Worm (Caenorhabditis elegans) whole organism, L2 larva: ENCODE measurements around the gene M28.9.
A peak's percentile ranks its signal among the peaks of the same experiment; 100 is the strongest.

ENCODE experiments used
- C34F6.9 ChIP-seq: fragments of 150-350 bp; optimal IDR thresholded peaks from 2 replicates; lab custom pipeline; 2014; ENCODE audit warnings: missing biosample characterization, missing genetic modification characterization
- F13H6.1 ChIP-seq: sonication (generic microtip); optimal IDR thresholded peaks from 2 replicates; lab custom pipeline; 2016; ENCODE audit warnings: missing genetic modification characterization, missing compliant biosample characterization
- Y55F3AM.14 ChIP-seq: fragments of 200-800 bp; sonication (Bioruptor generic); optimal IDR thresholded peaks from 2 replicates; lab custom pipeline; 2018; ENCODE audit warnings: mild to moderate bottlenecking, missing genetic modification characterization, missing compliant biosample characterization
- ZK546.5 ChIP-seq: sonication (generic microtip); optimal IDR thresholded peaks from 2 replicates; lab custom pipeline; 2017; ENCODE audit warnings: missing biosample characterization, missing genetic modification characterization
- alr-1 ChIP-seq: fragments of 150-350 bp; optimal IDR thresholded peaks from 2 replicates; lab custom pipeline; 2014; ENCODE audit warnings: missing biosample characterization, missing genetic modification characterization
- ama-1 ChIP-seq: fragments of 150-350 bp; optimal IDR thresholded peaks from 2 replicates; lab custom pipeline; 2018; ENCODE audit warnings: inconsistent platforms
- blmp-1 ChIP-seq: sonication (generic microtip); optimal IDR thresholded peaks from 2 replicates; lab custom pipeline; 2017; ENCODE audit warnings: missing genetic modification characterization, mild to moderate bottlenecking, missing compliant biosample characterization, antibody characterized with exemption, moderate library complexity; ENCODE audit not compliant: insufficient read depth
- ceh-82 ChIP-seq: fragments of 150-350 bp; optimal IDR thresholded peaks from 2 replicates; lab custom pipeline; 2014; ENCODE audit warnings: missing biosample characterization, missing genetic modification characterization
- crh-2 ChIP-seq: sonication (generic microtip); optimal IDR thresholded peaks from 2 replicates; lab custom pipeline; 2017; ENCODE audit warnings: missing biosample characterization, missing genetic modification characterization
- egl-27 ChIP-seq: sonication (generic microtip); optimal IDR thresholded peaks from 3 replicates; lab custom pipeline; 2017; ENCODE audit warnings: missing biosample characterization, missing genetic modification reagents, missing genetic modification characterization
- elt-3 ChIP-seq: sonication (generic microtip); optimal IDR thresholded peaks from 2 replicates; lab custom pipeline; 2017; ENCODE audit warnings: missing biosample characterization, missing genetic modification characterization
- fos-1 ChIP-seq: fragments of 150-350 bp; optimal IDR thresholded peaks from 2 replicates; lab custom pipeline; 2014; ENCODE audit warnings: missing biosample characterization, missing genetic modification characterization
- gmeb-1 ChIP-seq: fragments of 150-350 bp; optimal IDR thresholded peaks from 2 replicates; lab custom pipeline; 2014; ENCODE audit warnings: missing biosample characterization, missing genetic modification characterization
- lin-13 ChIP-seq: fragments of 150-350 bp; optimal IDR thresholded peaks from 2 replicates; lab custom pipeline; 2014; ENCODE audit warnings: missing biosample characterization, missing genetic modification reagents, missing genetic modification characterization
- lin-39 ChIP-seq: fragments of 150-350 bp; optimal IDR thresholded peaks from 2 replicates; lab custom pipeline; 2014; ENCODE audit warnings: missing biosample characterization, missing genetic modification reagents, missing genetic modification characterization
- lsy-2 ChIP-seq, 2 experiments: fragments of 150-350 bp in 1 of 2; sonication (generic microtip) in 1 of 2; optimal IDR thresholded peaks; 2 replicates each; lab custom pipeline; 2014 to 2017; ENCODE audit warnings: missing biosample characterization in 2 of 2, missing genetic modification characterization in 2 of 2
- mab-5 ChIP-seq: fragments of 150-350 bp; optimal IDR thresholded peaks from 2 replicates; lab custom pipeline; 2014; ENCODE audit warnings: missing biosample characterization, missing genetic modification characterization
- nhr-10 ChIP-seq: sonication (generic microtip); optimal IDR thresholded peaks from 2 replicates; lab custom pipeline; 2017; ENCODE audit warnings: missing biosample characterization, missing genetic modification characterization
- nhr-12 ChIP-seq: fragments of 150-350 bp; optimal IDR thresholded peaks from 2 replicates; lab custom pipeline; 2014; ENCODE audit warnings: missing biosample characterization, missing genetic modification characterization
- nhr-129 ChIP-seq: fragments of 150-350 bp; optimal IDR thresholded peaks from 2 replicates; lab custom pipeline; 2014; ENCODE audit warnings: missing biosample characterization, missing genetic modification characterization
- nhr-25 ChIP-seq: fragments of 150-350 bp; sonication (generic microtip); optimal IDR thresholded peaks from 3 replicates; lab custom pipeline; 2014; ENCODE audit warnings: missing biosample characterization, missing genetic modification characterization
- nhr-77 ChIP-seq: fragments of 150-350 bp; optimal IDR thresholded peaks from 2 replicates; lab custom pipeline; 2014; ENCODE audit warnings: missing biosample characterization, missing genetic modification characterization
- peb-1 ChIP-seq: fragments of 150-350 bp; optimal IDR thresholded peaks from 2 replicates; lab custom pipeline; 2014; ENCODE audit warnings: missing biosample characterization, missing genetic modification characterization
- sem-4 ChIP-seq: fragments of 150-350 bp; optimal IDR thresholded peaks from 2 replicates; lab custom pipeline; 2014; ENCODE audit warnings: missing biosample characterization, missing genetic modification reagents, missing genetic modification characterization
- skn-1 ChIP-seq: sonication (generic microtip); optimal IDR thresholded peaks from 2 replicates; lab custom pipeline; 2017; ENCODE audit warnings: missing biosample characterization, missing genetic modification characterization
- sma-3 ChIP-seq: sonication (generic microtip); optimal IDR thresholded peaks from 2 replicates; lab custom pipeline; 2016; ENCODE audit warnings: missing genetic modification reagents, missing genetic modification characterization, missing compliant biosample characterization
- sma-9 ChIP-seq, 2 experiments: fragments of 150-350 bp in 1 of 2; sonication (generic microtip) in 1 of 2; optimal IDR thresholded peaks; 2 replicates each; lab custom pipeline; 2014 to 2016; ENCODE audit warnings: missing genetic modification characterization in 2 of 2, mild to moderate bottlenecking in 1 of 2, missing biosample characterization in 1 of 2, missing compliant biosample characterization in 1 of 2, missing genetic modification reagents in 1 of 2, moderate library complexity in 1 of 2
- snpc-4 ChIP-seq: fragments of 150-350 bp; optimal IDR thresholded peaks from 2 replicates; lab custom pipeline; 2014; ENCODE audit warnings: missing biosample characterization, missing genetic modification characterization
- unc-39 ChIP-seq: fragments of 150-350 bp; optimal IDR thresholded peaks from 2 replicates; lab custom pipeline; 2014; ENCODE audit warnings: missing biosample characterization, missing genetic modification characterization
- unc-62 ChIP-seq: fragments of 150-350 bp; optimal IDR thresholded peaks from 2 replicates; lab custom pipeline; 2014; ENCODE audit warnings: missing biosample characterization, missing genetic modification reagents, missing genetic modification characterization
- zag-1 ChIP-seq: fragments of 150-350 bp; optimal IDR thresholded peaks from 2 replicates; lab custom pipeline; 2014; ENCODE audit warnings: missing biosample characterization, missing genetic modification characterization
- ztf-11 ChIP-seq: sonication (generic microtip); optimal IDR thresholded peaks from 2 replicates; lab custom pipeline; 2017; ENCODE audit warnings: missing biosample characterization, missing genetic modification characterization
- ztf-4 ChIP-seq: fragments of 150-350 bp; optimal IDR thresholded peaks from 2 replicates; lab custom pipeline; 2014; ENCODE audit warnings: missing biosample characterization, missing genetic modification characterization

The M28.9 gene

ce11 chrII:10639110-10639509, at the start of gene M28.9:
Gene M28.9 (plus strand): TSS chrII:10639410.
- TF ChIP-seq alr-1 (tag; lab: Kevin White, UChicago) (no peak), mab-5 (tag; lab: Kevin White, UChicago) (no peak)
- TF ChIP-seq, all 48 proteins: peak for 0

DNA sequence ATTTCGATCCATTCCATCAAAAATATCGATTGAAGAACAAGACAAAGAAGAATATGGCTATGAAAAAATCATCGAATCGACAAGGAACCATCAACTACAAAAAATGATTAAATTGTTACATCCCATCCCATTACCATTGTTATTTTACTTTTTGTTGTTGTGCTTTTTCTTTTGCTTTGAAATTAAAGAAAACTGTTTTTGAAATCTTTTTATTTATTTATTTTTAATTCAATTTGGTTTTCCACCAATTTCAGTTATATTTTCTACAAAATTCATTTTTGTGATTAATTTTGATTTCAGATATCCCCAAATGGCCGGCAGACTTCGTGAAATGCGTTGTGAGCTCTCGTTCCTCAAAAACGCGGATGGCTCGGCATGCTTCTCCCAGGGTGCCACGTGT, 46.8 kb upstream of the M28.9 start, which contains the start of gene crn-5:
Gene crn-5, plus strand, starts transcription at position 301 of the 400 bp plus-strand sequence.
- TF ChIP-seq unc-39 (tag; lab: Kevin White, UChicago) (no peak), alr-1 (tag; lab: Kevin White, UChicago) (no peak), nhr-25 (no peak)

ce11 chrII:10594312-10594711, 44.9 kb upstream of the M28.9 start:
- no peak for TF ChIP-seq nhr-129
- TF ChIP-seq ztf-4 = no peak
- TF ChIP-seq peb-1 = no peak
- no peak for TF ChIP-seq sma-9 (GFP tag; optimal IDR thresholded peaks at IDR 0.05; lab: Kevin White, UChicago)
- TF ChIP-seq sma-9 (tag; optimal IDR thresholded peaks at IDR 0.05; lab: Kevin White, UChicago) = no peak
- no peak for TF ChIP-seq gmeb-1 (tag; lab: Kevin White, UChicago)
- no peak for TF ChIP-seq nhr-77 (tag; lab: Kevin White, UChicago)
- no peak for TF ChIP-seq sma-3 (GFP tag; lab: Kevin White, UChicago)
- no peak for TF ChIP-seq blmp-1 (tag; lab: Kevin White, UChicago)
- no peak for TF ChIP-seq nhr-12 (tag; lab: Kevin White, UChicago)
- TF ChIP-seq lin-13 (GFP tag; lab: Kevin White, UChicago) = no peak
- no peak for TF ChIP-seq lsy-2 (tag; optimal IDR thresholded peaks at IDR 0.05; lab: Kevin White, UChicago)
- TF ChIP-seq crh-2 (tag; lab: Kevin White, UChicago) = no peak
- no peak for TF ChIP-seq F13H6.1 (tag; lab: Kevin White, UChicago)

ce11 chrII:10594758-10595157, 44.5 kb upstream of the M28.9 start, which contains the start of gene C14A4.6:
Gene C14A4.6 (minus strand): TSS chrII:10594776.
- TF ChIP-seq ztf-11 (tag; lab: Kevin White, UChicago) (no peak), fos-1 (tag; lab: Kevin White, UChicago) (peak; percentile 74), crh-2 (tag; lab: Kevin White, UChicago) (peak; percentile 54), peb-1 (no peak), snpc-4 (tag; lab: Kevin White, UChicago) (no peak), ceh-82 (tag; lab: Kevin White, UChicago) (no peak), ZK546.5 (tag; lab: Kevin White, UChicago) (no peak), gmeb-1 (tag; lab: Kevin White, UChicago) (no peak), alr-1 (tag; lab: Kevin White, UChicago) (no peak), unc-62 (GFP tag; lab: Kevin White, UChicago) (no peak)
- TF ChIP-seq, all 48 proteins: peak for 2

ce11 chrII:10596462-10596861, 42.7 kb upstream of the M28.9 start, which contains the start of gene C14A4.7:
Gene C14A4.7 (minus strand): TSS chrII:10596562.
- TF ChIP-seq Y55F3AM.14 (GFP tag; lab: Kevin White, UChicago) (no peak), C34F6.9 (tag; lab: Kevin White, UChicago) (no peak), ama-1 (no peak), elt-3 (tag; lab: Kevin White, UChicago) (no peak), fos-1 (tag; lab: Kevin White, UChicago) (peak; percentile 37)

- TF ChIP-seq elt-3 (tag; lab: Kevin White, UChicago) = no peak
- no peak for TF ChIP-seq nhr-10 (tag; lab: Kevin White, UChicago)
- TF ChIP-seq snpc-4 (tag; lab: Kevin White, UChicago) = no peak
- no peak for TF ChIP-seq gmeb-1 (tag; lab: Kevin White, UChicago)
- TF ChIP-seq zag-1 (tag; lab: Kevin White, UChicago) = no peak
- no peak for TF ChIP-seq mab-5 (tag; lab: Kevin White, UChicago)
- no peak for TF ChIP-seq skn-1 (tag; lab: Kevin White, UChicago)
- TF ChIP-seq egl-27 (tag; lab: Kevin White, UChicago) = no peak
- TF ChIP-seq ZK546.5 (tag; lab: Kevin White, UChicago) = no peak
- no peak for TF ChIP-seq nhr-25
- TF ChIP-seq lin-39 (tag; lab: Kevin White, UChicago) = no peak
- no peak for TF ChIP-seq lsy-2 (tag; optimal IDR thresholded peaks at IDR 0.05; lab: Kevin White, UChicago)
- no peak for TF ChIP-seq blmp-1 (tag; lab: Kevin White, UChicago)
- TF ChIP-seq sem-4 (tag; lab: Kevin White, UChicago) = no peak
Observed at ce11 chrII:10598039-10598438, 41.2 kb upstream of the M28.9 start, which contains the start of gene C14A4.8. Gene C14A4.8 (minus strand): TSS chrII:10598139.
